Worm (Caenorhabditis elegans) whole organism, midembryonic: ENCODE measurements around the gene algn-9.

Experiments
- T22C8.4 ChIP-seq: fragments of 200-800 bp; sonication (Bioruptor generic); IDR thresholded peaks from 2 replicates; pipeline ENCODE4 v1.3.6; 2022; ENCODE audit warnings: missing genetic modification characterization, missing compliant biosample characterization
- cog-1 ChIP-seq: sonication (generic microtip); optimal IDR thresholded peaks from 2 replicates; lab custom pipeline; 2016; ENCODE audit warnings: missing genetic modification characterization, missing compliant biosample characterization
- flt-1 ChIP-seq: fragments of 200-800 bp; sonication (Bioruptor generic); IDR thresholded peaks from 2 replicates; pipeline ENCODE4 v1.3.6; 2022; ENCODE audit warnings: missing genetic modification characterization, missing compliant biosample characterization
- klf-2 ChIP-seq: fragments of 200-800 bp; sonication (Bioruptor generic); conservative IDR thresholded peaks from 2 replicates; pipeline ENCODE4 v1.3.6; 2022; ENCODE audit warnings: missing genetic modification reagents, missing genetic modification characterization, missing compliant biosample characterization
- med-1 ChIP-seq: sonication (generic microtip); optimal IDR thresholded peaks from 2 replicates; lab custom pipeline; 2017; ENCODE audit warnings: missing genetic modification characterization, mild to moderate bottlenecking, missing compliant biosample characterization, antibody characterized with exemption, missing genetic modification reagents; ENCODE audit not compliant: insufficient read depth
- ref-1 ChIP-seq: fragments of 200-800 bp; sonication (Bioruptor generic); conservative IDR thresholded peaks from 2 replicates; pipeline ENCODE4 v1.3.6; 2022; ENCODE audit warnings: missing genetic modification reagents, missing genetic modification characterization, missing compliant biosample characterization
- tab-1 ChIP-seq: fragments of 200-800 bp; sonication (Bioruptor generic); IDR thresholded peaks from 2 replicates; pipeline ENCODE4 v1.3.6; 2022; ENCODE audit warnings: missing genetic modification characterization, missing compliant biosample characterization
- ztf-23 ChIP-seq: fragments of 200-800 bp; sonication (Bioruptor generic); IDR thresholded peaks from 2 replicates; pipeline ENCODE4 v1.3.6; 2022; ENCODE audit warnings: missing genetic modification reagents, missing genetic modification characterization, missing compliant biosample characterization
- ztf-29 ChIP-seq: fragments of 200-800 bp; sonication (Bioruptor generic); IDR thresholded peaks from 2 replicates; pipeline ENCODE4 v1.3.6; 2022; ENCODE audit warnings: missing genetic modification reagents, missing genetic modification characterization, missing compliant biosample characterization

DNA sequence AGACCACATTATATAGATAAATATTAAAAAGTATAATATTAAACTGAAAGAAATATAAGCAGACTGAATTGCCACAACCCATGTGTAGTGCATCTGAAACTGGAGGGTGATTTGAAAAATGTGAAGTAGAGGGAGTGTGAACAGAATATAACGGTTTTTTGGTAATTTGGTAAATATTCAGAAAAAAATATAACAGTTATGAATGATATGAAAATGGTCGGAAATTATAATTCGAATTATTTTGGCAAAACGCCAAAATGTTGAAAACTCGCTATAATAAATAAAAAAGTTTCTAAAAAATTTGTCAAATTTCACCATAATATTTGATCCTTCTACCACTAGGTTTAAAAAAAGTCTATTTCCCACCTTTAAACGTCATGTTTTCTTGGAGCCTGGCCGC is 18.0 kb downstream of the algn-9 start, which contains the start of gene srv-2:
- TF ChIP-seq tab-1 (GFP tag; lab: Robert Waterston, UW) (no peak), T22C8.4 (GFP tag; lab: Robert Waterston, UW) (no peak), cog-1 (tag; lab: Kevin White, UChicago) (no peak), ztf-29 (GFP tag; lab: Robert Waterston, UW) (no peak), flt-1 (GFP tag; lab: Robert Waterston, UW) (no peak), med-1 (GFP tag; lab: Kevin White, UChicago) (no peak), klf-2 (GFP tag; lab: Robert Waterston, UW) (no peak), ztf-23 (no peak), ref-1 (GFP tag; lab: Robert Waterston, UW) (no peak)
